Worm (Caenorhabditis elegans) whole organism, L1 larva: ENCODE measurements around the gene cal-2.

Source experiments
- C04F5.9 ChIP-seq: sonication (generic microtip); optimal IDR thresholded peaks from 2 replicates; lab custom pipeline; 2016; ENCODE audit warnings: missing genetic modification characterization, missing compliant biosample characterization
- C34B4.2 ChIP-seq: sonication (generic microtip); optimal IDR thresholded peaks from 2 replicates; lab custom pipeline; 2017; ENCODE audit warnings: mild to moderate bottlenecking, missing genetic modification characterization, missing compliant biosample characterization
- F16B12.6 ChIP-seq: fragments of 150-350 bp; optimal IDR thresholded peaks from 2 replicates; lab custom pipeline; 2014; ENCODE audit warnings: missing biosample characterization, missing genetic modification characterization
- ama-1 ChIP-seq: fragments of 150-350 bp; optimal IDR thresholded peaks from 2 replicates; lab custom pipeline; 2014
- blmp-1 ChIP-seq: fragments of 150-350 bp; optimal IDR thresholded peaks from 2 replicates; lab custom pipeline; 2014; ENCODE audit warnings: missing biosample characterization, missing genetic modification characterization
- ceh-63 ChIP-seq: fragments of 200-800 bp; sonication (Bioruptor generic); optimal IDR thresholded peaks from 2 replicates; lab custom pipeline; 2018; ENCODE audit warnings: mild to moderate bottlenecking, missing genetic modification characterization, missing compliant biosample characterization
- ceh-8 ChIP-seq: fragments of 200-800 bp; sonication (Bioruptor generic); optimal IDR thresholded peaks from 2 replicates; lab custom pipeline; 2018; ENCODE audit warnings: mild to moderate bottlenecking, missing genetic modification characterization, moderate library complexity, missing compliant biosample characterization
- dpl-1 ChIP-seq, 3 experiments: fragments of 150-350 bp in 2 of 3; sonication (generic microtip) in 1 of 3; optimal IDR thresholded peaks; 2 replicates each; lab custom pipeline; 2014 to 2017; ENCODE audit warnings: missing biosample characterization in 3 of 3, missing genetic modification characterization in 3 of 3, missing genetic modification reagents in 3 of 3
- efl-1 ChIP-seq, 4 experiments: fragments of 150-350 bp; optimal IDR thresholded peaks in 3 of 4; peaks in 1 of 4; 1 replicate in 1 of 4; 2 replicates in 3 of 4; lab custom pipeline; 2014; ENCODE audit warnings: missing biosample characterization in 2 of 4, missing genetic modification characterization in 2 of 4, missing genetic modification reagents in 2 of 4
- egl-13 ChIP-seq: sonication (generic microtip); optimal IDR thresholded peaks from 2 replicates; lab custom pipeline; 2016; ENCODE audit warnings: missing genotype, missing genetic modification reagents, missing genetic modification characterization, missing compliant biosample characterization
- egl-27 ChIP-seq, 2 experiments: fragments of 150-350 bp in 1 of 2; sonication (generic microtip); optimal IDR thresholded peaks; 3 replicates each; lab custom pipeline; 2017 to 2018; ENCODE audit warnings: missing biosample characterization in 2 of 2, missing genetic modification characterization in 2 of 2, missing genetic modification reagents in 2 of 2
- elt-2 ChIP-seq: sonication (generic microtip); optimal IDR thresholded peaks from 2 replicates; lab custom pipeline; 2016; ENCODE audit warnings: missing genetic modification characterization, mild to moderate bottlenecking, inconsistent platforms, missing compliant biosample characterization, missing genetic modification reagents
- elt-3 ChIP-seq, 6 experiments: fragments of 150-350 bp in 1 of 6; sonication (generic microtip); optimal IDR thresholded peaks; 2 replicates each; lab custom pipeline; 2017 to 2018; ENCODE audit warnings: missing biosample characterization in 6 of 6, missing genetic modification characterization in 6 of 6, inconsistent platforms in 1 of 6
- ets-5 ChIP-seq: fragments of 200-800 bp; sonication (Bioruptor generic); IDR thresholded peaks from 2 replicates; pipeline ENCODE4 v1.3.6; 2022; ENCODE audit warnings: missing genetic modification characterization, missing compliant biosample characterization
- fkh-4 ChIP-seq: sonication (generic microtip); optimal IDR thresholded peaks from 2 replicates; lab custom pipeline; 2016; ENCODE audit warnings: missing compliant biosample characterization, missing genetic modification characterization, borderline replicate concordance
- fkh-8 ChIP-seq: sonication (generic microtip); optimal IDR thresholded peaks from 2 replicates; lab custom pipeline; 2016; ENCODE audit warnings: mild to moderate bottlenecking, missing genetic modification characterization, missing compliant biosample characterization
- hpl-2 ChIP-seq: fragments of 150-350 bp; optimal IDR thresholded peaks from 2 replicates; lab custom pipeline; 2014; ENCODE audit warnings: missing biosample characterization, missing genetic modification reagents, missing genetic modification characterization
- irx-1 ChIP-seq: sonication (generic microtip); optimal IDR thresholded peaks from 2 replicates; lab custom pipeline; 2016; ENCODE audit warnings: missing genetic modification characterization, missing compliant biosample characterization
- lin-13 ChIP-seq: fragments of 150-350 bp; optimal IDR thresholded peaks from 2 replicates; lab custom pipeline; 2014; ENCODE audit warnings: missing biosample characterization, missing genetic modification reagents, missing genetic modification characterization
- lin-14 ChIP-seq: fragments of 200-800 bp; sonication (Bioruptor generic); optimal IDR thresholded peaks from 2 replicates; lab custom pipeline; 2018; ENCODE audit warnings: mild to moderate bottlenecking, missing genetic modification characterization, moderate library complexity, missing compliant biosample characterization
- lin-15B ChIP-seq: fragments of 150-350 bp; sonication (generic microtip); optimal IDR thresholded peaks from 3 replicates; lab custom pipeline; 2014; ENCODE audit warnings: missing biosample characterization, missing genetic modification characterization
- lin-35 ChIP-seq, 2 experiments: fragments of 150-350 bp; optimal IDR thresholded peaks; 2 replicates each; lab custom pipeline; 2014; ENCODE audit warnings: missing biosample characterization in 2 of 2, missing genetic modification characterization in 2 of 2, missing genetic modification reagents in 2 of 2
- lin-39 ChIP-seq: fragments of 150-350 bp; optimal IDR thresholded peaks from 2 replicates; lab custom pipeline; 2014; ENCODE audit warnings: missing biosample characterization, missing genetic modification reagents, missing genetic modification characterization
- lir-3 ChIP-seq: sonication (generic microtip); optimal IDR thresholded peaks from 2 replicates; lab custom pipeline; 2016; ENCODE audit warnings: mild to moderate bottlenecking, missing genetic modification characterization, moderate library complexity, missing compliant biosample characterization; ENCODE audit not compliant: poor library complexity
- lsy-2 ChIP-seq, 2 experiments: fragments of 150-350 bp; optimal IDR thresholded peaks; 2 replicates each; lab custom pipeline; 2014; ENCODE audit warnings: missing biosample characterization in 2 of 2, missing genetic modification characterization in 2 of 2
- mdl-1 ChIP-seq, 2 experiments: fragments of 150-350 bp; optimal IDR thresholded peaks; 2 replicates each; lab custom pipeline; 2014 to 2017; ENCODE audit warnings: missing biosample characterization in 2 of 2, missing genetic modification characterization in 2 of 2, inconsistent platforms in 1 of 2
- mef-2 ChIP-seq: fragments of 150-350 bp; optimal IDR thresholded peaks from 2 replicates; lab custom pipeline; 2014; ENCODE audit warnings: missing biosample characterization, missing genetic modification characterization
- mep-1 ChIP-seq: fragments of 150-350 bp; optimal IDR thresholded peaks from 2 replicates; lab custom pipeline; 2014; ENCODE audit warnings: missing biosample characterization, missing genetic modification characterization
- nhr-19 ChIP-seq: fragments of 200-800 bp; sonication (Bioruptor generic); conservative IDR thresholded peaks from 2 replicates; pipeline ENCODE4 v1.3.6; 2022; ENCODE audit warnings: missing genetic modification characterization, missing compliant biosample characterization
- nhr-237 ChIP-seq: fragments of 150-350 bp; optimal IDR thresholded peaks from 2 replicates; lab custom pipeline; 2014; ENCODE audit warnings: missing biosample characterization, missing genetic modification characterization
- nhr-28 ChIP-seq: fragments of 150-350 bp; optimal IDR thresholded peaks from 2 replicates; lab custom pipeline; 2014; ENCODE audit warnings: missing biosample characterization, missing genetic modification characterization
- nhr-76 ChIP-seq: sonication (generic microtip); optimal IDR thresholded peaks from 2 replicates; lab custom pipeline; 2017; ENCODE audit warnings: missing biosample characterization, missing genetic modification characterization
- nhr-85 ChIP-seq: sonication (generic microtip); peaks from one replicate; lab custom pipeline; 2016; ENCODE audit warnings: missing genetic modification characterization, inconsistent platforms, missing compliant biosample characterization
- nhr-90 ChIP-seq: sonication (generic microtip); optimal IDR thresholded peaks from 2 replicates; lab custom pipeline; 2016; ENCODE audit warnings: mild to moderate bottlenecking, missing genetic modification characterization, missing compliant biosample characterization; ENCODE audit not compliant: poor library complexity
- pax-3 ChIP-seq: fragments of 200-800 bp; sonication (Bioruptor generic); optimal IDR thresholded peaks from 2 replicates; lab custom pipeline; 2018; ENCODE audit warnings: mild to moderate bottlenecking, missing genetic modification characterization, moderate library complexity, missing compliant biosample characterization
- pqm-1 ChIP-seq: sonication (generic microtip); optimal IDR thresholded peaks from 3 replicates; lab custom pipeline; 2017; ENCODE audit warnings: missing biosample characterization, missing genetic modification characterization
- skn-1 ChIP-seq: fragments of 150-350 bp; optimal IDR thresholded peaks from 2 replicates; lab custom pipeline; 2014; ENCODE audit warnings: missing biosample characterization, missing genetic modification characterization
- snu-23 ChIP-seq: sonication (generic microtip); optimal IDR thresholded peaks from 2 replicates; lab custom pipeline; 2016; ENCODE audit warnings: missing genetic modification characterization, missing compliant biosample characterization
- sox-4 ChIP-seq: sonication (generic microtip); optimal IDR thresholded peaks from 2 replicates; lab custom pipeline; 2016; ENCODE audit warnings: missing genetic modification characterization, missing compliant biosample characterization
- tbx-2 ChIP-seq: sonication (generic microtip); optimal IDR thresholded peaks from 2 replicates; lab custom pipeline; 2016; ENCODE audit warnings: missing genetic modification characterization, missing compliant biosample characterization
- tlp-1 ChIP-seq: fragments of 150-350 bp; optimal IDR thresholded peaks from 2 replicates; lab custom pipeline; 2014; ENCODE audit warnings: missing biosample characterization, missing genetic modification characterization
- unc-130 ChIP-seq: fragments of 150-350 bp; optimal IDR thresholded peaks from 2 replicates; lab custom pipeline; 2017; ENCODE audit warnings: missing biosample characterization, missing genetic modification characterization, inconsistent platforms
- unc-30 ChIP-seq: sonication (generic microtip); optimal IDR thresholded peaks from 2 replicates; lab custom pipeline; 2017; ENCODE audit warnings: missing biosample characterization, missing genetic modification characterization
- unc-86 ChIP-seq: sonication (generic microtip); optimal IDR thresholded peaks from 2 replicates; lab custom pipeline; 2016; ENCODE audit warnings: missing genetic modification characterization, missing compliant biosample characterization
- unc-98 ChIP-seq: fragments of 200-800 bp; sonication (Bioruptor generic); IDR thresholded peaks from 2 replicates; pipeline ENCODE4 v1.3.6; 2022; ENCODE audit warnings: missing genetic modification characterization, missing compliant biosample characterization
- zag-1 ChIP-seq: fragments of 150-350 bp; optimal IDR thresholded peaks from 2 replicates; lab custom pipeline; 2014; ENCODE audit warnings: missing biosample characterization, missing genetic modification characterization

Gene cal-2

ce11 chrII:8987962-8988361 lies 27.4 kb downstream of the cal-2 start, which contains the start of gene C18E9.8:
Gene C18E9.8 (minus strand): TSS chrII:8988062.
- no peak for TF ChIP-seq nhr-237 (tag; lab: Kevin White, UChicago)
- no peak for TF ChIP-seq fkh-8
- TF ChIP-seq efl-1 (optimal IDR thresholded peaks at IDR 0.05; lab: Kevin White, UChicago), result no peak
- TF ChIP-seq efl-1 (GFP tag; optimal IDR thresholded peaks at IDR 0.05 in 1 of 2; lab: Kevin White, UChicago), result no peak
- no peak for TF ChIP-seq tbx-2 (tag; lab: Kevin White, UChicago)
- no peak for TF ChIP-seq nhr-28
- no peak for TF ChIP-seq nhr-76 (tag; lab: Kevin White, UChicago)
- no peak for TF ChIP-seq elt-3 (tag; optimal IDR thresholded peaks at IDR 0.05; lab: Kevin White, UChicago)
- no peak for TF ChIP-seq lin-14
- TF ChIP-seq blmp-1 (tag; lab: Kevin White, UChicago), result no peak
- TF ChIP-seq ama-1, result peak; percentile 32
- no peak for TF ChIP-seq F16B12.6
- peak in 1 of 2 experiments; percentile 9 for TF ChIP-seq lin-35 (GFP tag; optimal IDR thresholded peaks at IDR 0.05; lab: Kevin White, UChicago)
- TF ChIP-seq sox-4 (tag; lab: Kevin White, UChicago), result no peak
- no peak for TF ChIP-seq lir-3 (tag; lab: Kevin White, UChicago)
- no peak for TF ChIP-seq mep-1 (tag; lab: Kevin White, UChicago)

ce11 chrII:8989444-8989843 lies 28.9 kb downstream of the cal-2 start, which contains the start of gene C18E9.9:
Gene C18E9.9 (minus strand): TSS chrII:8989544.
- TF ChIP-seq C34B4.2 (tag; lab: Kevin White, UChicago) (no peak), ceh-8 (GFP tag; lab: Kevin White, UChicago) (no peak), unc-98 (GFP tag; lab: Robert Waterston, UW) (no peak), lin-15B (tag; lab: Kevin White, UChicago) (no peak), fkh-4 (no peak), nhr-28 (no peak), tlp-1 (tag; lab: Kevin White, UChicago) (no peak), pqm-1 (tag; lab: Kevin White, UChicago) (no peak), nhr-237 (tag; lab: Kevin White, UChicago) (no peak), egl-13 (tag; lab: Kevin White, UChicago) (no peak), C04F5.9 (tag; lab: Kevin White, UChicago) (no peak), nhr-90 (tag; lab: Kevin White, UChicago) (no peak), nhr-85 (no peak)

- TF ChIP-seq lin-39 (tag; lab: Kevin White, UChicago) (no peak), nhr-19 (GFP tag; lab: Robert Waterston, UW) (no peak), ama-1 (no peak), elt-2 (peak; percentile 19), ets-5 (GFP tag; lab: Robert Waterston, UW) (no peak), fkh-8 (no peak), hpl-2 (GFP tag; lab: Kevin White, UChicago) (peak; percentile 1), lin-35 (GFP tag; optimal IDR thresholded peaks at IDR 0.05; lab: Kevin White, UChicago) (peak in 1 of 2 experiments; percentile 20), nhr-85 (no peak), mef-2 (tag; lab: Kevin White, UChicago) (no peak), ceh-8 (GFP tag; lab: Kevin White, UChicago) (no peak)
These were observed 29.8 kb downstream of the cal-2 start for ce11 chrII:8990267-8990666.

- TF ChIP-seq unc-130, result no peak
- TF ChIP-seq C04F5.9 (tag; lab: Kevin White, UChicago), result no peak
- TF ChIP-seq nhr-76 (tag; lab: Kevin White, UChicago), result no peak
- TF ChIP-seq lin-35 (GFP tag; optimal IDR thresholded peaks at IDR 0.05; lab: Kevin White, UChicago), result peak in 1 of 2 experiments; percentile 31
- TF ChIP-seq efl-1 (optimal IDR thresholded peaks at IDR 0.05; lab: Kevin White, UChicago), result no peak
- TF ChIP-seq efl-1 (GFP tag; optimal IDR thresholded peaks at IDR 0.05 in 1 of 2; lab: Kevin White, UChicago), result peak in 1 of 2 experiments; percentile 49
These were observed 31.1 kb downstream of the cal-2 start for ce11 chrII:8991602-8992001.

- TF ChIP-seq irx-1 (tag; lab: Kevin White, UChicago), result no peak
- TF ChIP-seq dpl-1 (GFP tag; optimal IDR thresholded peaks at IDR 0.05; lab: Kevin White, UChicago), result peak in 2 of 3 experiments; percentile 8 to 41
- TF ChIP-seq lin-13 (GFP tag; lab: Kevin White, UChicago), result no peak
- no peak for TF ChIP-seq unc-98 (GFP tag; lab: Robert Waterston, UW)
- peak; percentile 1 for TF ChIP-seq skn-1 (tag; lab: Kevin White, UChicago)
- peak; percentile 28 for TF ChIP-seq mep-1 (tag; lab: Kevin White, UChicago)
- TF ChIP-seq mdl-1 (tag; optimal IDR thresholded peaks at IDR 0.05; lab: Kevin White, UChicago), result no peak
- no peak for TF ChIP-seq ceh-63
- no peak for TF ChIP-seq zag-1
- TF ChIP-seq snu-23 (GFP tag; lab: Kevin White, UChicago), result no peak
- no peak for TF ChIP-seq unc-30 (tag; lab: Kevin White, UChicago)
- no peak for TF ChIP-seq pax-3 (tag; lab: Kevin White, UChicago)
- no peak for TF ChIP-seq egl-27 (tag; optimal IDR thresholded peaks at IDR 0.05; lab: Kevin White, UChicago)
- peak; percentile 84 to 97 for TF ChIP-seq lsy-2 (tag; optimal IDR thresholded peaks at IDR 0.05; lab: Kevin White, UChicago)
- TF ChIP-seq unc-86 (tag; lab: Kevin White, UChicago), result no peak
These were observed 32.3 kb downstream of the cal-2 start, which contains the start of gene ooc-5 for ce11 chrII:8992780-8993179. Gene ooc-5 (plus strand): TSS chrII:8993160.
